Fruit fly (Drosophila melanogaster) whole organism, embryonic: ENCODE data around the gene CG32066.
A peak's percentile ranks its signal among the peaks of the same experiment; 100 is the strongest.

Experiments used
- CG10274 ChIP-seq: fragments of 200-800 bp; sonication (Bioruptor generic); optimal IDR thresholded peaks from 3 replicates; lab custom pipeline; 2017; ENCODE audit warnings: missing biosample characterization, mild to moderate bottlenecking, missing genetic modification characterization
- CG11696 ChIP-seq: fragments of 200-800 bp; sonication (Bioruptor generic); IDR thresholded peaks from 2 replicates; pipeline ENCODE4 v1.3.6; 2022; ENCODE audit warnings: missing biosample characterization, missing genetic modification characterization
- CG12236 ChIP-seq: fragments of 200-800 bp; sonication (Bioruptor generic); optimal IDR thresholded peaks from 2 replicates; lab custom pipeline; 2016; ENCODE audit warnings: missing biosample characterization, missing genetic modification characterization
- CG12391 ChIP-seq: fragments of 200-800 bp; sonication (Bioruptor generic); optimal IDR thresholded peaks from 3 replicates; lab custom pipeline; 2018; ENCODE audit warnings: missing biosample characterization, mild to moderate bottlenecking, missing genetic modification characterization, moderate library complexity
- CG15011 ChIP-seq: fragments of 200-800 bp; sonication (Bioruptor generic); optimal IDR thresholded peaks from 3 replicates; lab custom pipeline; 2018; ENCODE audit warnings: missing biosample characterization, mild to moderate bottlenecking, missing genetic modification characterization
- CG16779 ChIP-seq: fragments of 200-800 bp; sonication (Bioruptor generic); IDR thresholded peaks from 2 replicates; pipeline ENCODE4 v1.3.6; 2022; ENCODE audit warnings: missing biosample characterization, missing genetic modification characterization
- CG17829 ChIP-seq: fragments of 200-800 bp; optimal IDR thresholded peaks from 2 replicates; lab custom pipeline; 2019; ENCODE audit warnings: missing biosample characterization, mild to moderate bottlenecking, missing genetic modification characterization, moderate library complexity
- CG1832 ChIP-seq: fragments of 200-800 bp; sonication (Bioruptor generic); optimal IDR thresholded peaks from 2 replicates; lab custom pipeline; 2017; ENCODE audit warnings: missing biosample characterization, mild to moderate bottlenecking, missing genetic modification characterization, inconsistent platforms
- CG2889 ChIP-seq: fragments of 200-800 bp; sonication (Bioruptor generic); IDR thresholded peaks from 3 replicates; pipeline ENCODE4 v1.3.6; 2022; ENCODE audit warnings: missing biosample characterization, missing genetic modification characterization
- CG32772 ChIP-seq: fragments of 200-800 bp; sonication (Bioruptor generic); IDR thresholded peaks from 2 replicates; pipeline ENCODE4 v1.3.6; 2022; ENCODE audit warnings: missing biosample characterization, missing genetic modification characterization
- CG5245 ChIP-seq: fragments of 200-800 bp; sonication (Bioruptor generic); optimal IDR thresholded peaks from 3 replicates; lab custom pipeline; 2016; ENCODE audit warnings: missing biosample characterization, missing genetic modification characterization
- CG6175 ChIP-seq: fragments of 200-800 bp; sonication (Bioruptor generic); IDR thresholded peaks from 3 replicates; pipeline ENCODE4 v1.3.6; 2022; ENCODE audit warnings: missing biosample characterization, missing genetic modification characterization
- CG6854 ChIP-seq: fragments of 200-800 bp; sonication (Bioruptor generic); optimal IDR thresholded peaks from 3 replicates; lab custom pipeline; 2017; ENCODE audit warnings: missing biosample characterization, mild to moderate bottlenecking, missing genetic modification characterization
- CG7357 ChIP-seq: fragments of 200-800 bp; sonication (Bioruptor generic); IDR thresholded peaks from 3 replicates; pipeline ENCODE4 v1.3.6; 2022; ENCODE audit warnings: missing biosample characterization, missing genetic modification characterization
- CG8924 ChIP-seq: fragments of 200-800 bp; optimal IDR thresholded peaks from 3 replicates; lab custom pipeline; 2019; ENCODE audit warnings: missing biosample characterization, mild to moderate bottlenecking, missing genetic modification characterization, moderate library complexity
- CG9609 ChIP-seq: fragments of 200-800 bp; sonication (Bioruptor generic); optimal IDR thresholded peaks from 3 replicates; lab custom pipeline; 2016; ENCODE audit warnings: missing biosample characterization, missing genetic modification characterization
- CTCF ChIP-seq: fragments of 200-800 bp; sonication (Bioruptor generic); optimal IDR thresholded peaks from 2 replicates; lab custom pipeline; 2017; ENCODE audit warnings: missing biosample characterization, mild to moderate bottlenecking, missing genetic modification characterization, moderate library complexity
- Deaf1 ChIP-seq: fragments of 200-800 bp; optimal IDR thresholded peaks from 3 replicates; lab custom pipeline; 2019; ENCODE audit warnings: missing biosample characterization, mild to moderate bottlenecking, missing genetic modification characterization, moderate library complexity
- Doc3 ChIP-seq: fragments of 200-800 bp; sonication (Bioruptor generic); IDR thresholded peaks from 3 replicates; pipeline ENCODE4 v1.3.6; 2022; ENCODE audit warnings: missing biosample characterization, missing genetic modification characterization; ENCODE audit not compliant: partially characterized antibody
- Gug ChIP-seq: fragments of 200-800 bp; sonication (Bioruptor generic); IDR thresholded peaks from 4 replicates; pipeline ENCODE4 v1.3.6; 2022; ENCODE audit warnings: missing biosample characterization, missing genetic modification characterization
- HLH3B ChIP-seq: fragments of 200-800 bp; sonication (Bioruptor generic); IDR thresholded peaks from 2 replicates; pipeline ENCODE4 v1.3.6; 2022; ENCODE audit warnings: missing biosample characterization, missing genetic modification characterization
- HLH4C ChIP-seq: fragments of 200-800 bp; sonication (Bioruptor generic); IDR thresholded peaks from 3 replicates; pipeline ENCODE4 v1.3.6; 2022; ENCODE audit warnings: missing biosample characterization, missing genetic modification characterization; ENCODE audit not compliant: partially characterized antibody
- Hsf ChIP-seq: fragments of 200-800 bp; sonication (Bioruptor generic); optimal IDR thresholded peaks from 3 replicates; lab custom pipeline; 2016; ENCODE audit warnings: missing biosample characterization, missing genetic modification characterization
- Lhr ChIP-seq: fragments of 200-800 bp; sonication (Bioruptor generic); optimal IDR thresholded peaks from 3 replicates; lab custom pipeline; 2017; ENCODE audit warnings: mild to moderate bottlenecking, missing biosample characterization, missing genetic modification reagents, missing genetic modification characterization
- Stat92E ChIP-seq, 3 experiments: fragments of >200 bp in 2 of 3; fragments of 200-800 bp in 1 of 3; sonication (Bioruptor generic) in 1 of 3; optimal IDR thresholded peaks; 2 replicates each; lab custom pipeline; 2017 to 2019; ENCODE audit warnings: missing biosample characterization in 3 of 3, missing genetic modification characterization in 3 of 3, mild to moderate bottlenecking in 1 of 3, moderate library complexity in 1 of 3
- Taf1 ChIP-seq: fragments of 200-800 bp; sonication (Bioruptor generic); IDR thresholded peaks from 2 replicates; pipeline ENCODE4 v1.3.6; 2022; ENCODE audit warnings: missing biosample characterization, missing genetic modification characterization
- Xbp1 ChIP-seq: fragments of 200-800 bp; sonication (Bioruptor generic); optimal IDR thresholded peaks from 3 replicates; lab custom pipeline; 2016; ENCODE audit warnings: missing biosample characterization, mild to moderate bottlenecking, missing genetic modification characterization
- aop ChIP-seq: fragments of 200-800 bp; sonication (Bioruptor generic); IDR thresholded peaks from 2 replicates; pipeline ENCODE4 v1.3.6; 2022; ENCODE audit warnings: missing biosample characterization, missing genetic modification characterization
- ara ChIP-seq: fragments of 200-800 bp; sonication (Bioruptor generic); IDR thresholded peaks from 2 replicates; pipeline ENCODE4 v1.3.6; 2022; ENCODE audit warnings: missing biosample characterization, missing genetic modification characterization
- ase ChIP-seq: fragments of 200-800 bp; sonication (Bioruptor generic); IDR thresholded peaks from 3 replicates; pipeline ENCODE4 v1.3.6; 2022; ENCODE audit warnings: missing biosample characterization, missing genetic modification characterization
- bab2 ChIP-seq: fragments of 200-800 bp; sonication (Bioruptor generic); optimal IDR thresholded peaks from 2 replicates; lab custom pipeline; 2016; ENCODE audit warnings: missing biosample characterization, missing genetic modification characterization
- bsh ChIP-seq, 2 experiments: fragments of 200-800 bp; sonication (Bioruptor generic); optimal IDR thresholded peaks; 2 replicates each; lab custom pipeline; 2017 to 2018; ENCODE audit warnings: mild to moderate bottlenecking in 2 of 2, missing biosample characterization in 2 of 2, missing genetic modification characterization in 2 of 2, moderate library complexity in 1 of 2
- cad ChIP-seq: fragments of >200 bp; optimal IDR thresholded peaks from 2 replicates; lab custom pipeline; 2017; ENCODE audit warnings: missing biosample characterization, missing genetic modification characterization
- cas ChIP-seq: fragments of 200-800 bp; sonication (Bioruptor generic); IDR thresholded peaks from 2 replicates; pipeline ENCODE4 v1.3.6; 2022; ENCODE audit warnings: missing biosample characterization, missing genetic modification characterization
- caup ChIP-seq: fragments of 200-800 bp; sonication (Bioruptor generic); optimal IDR thresholded peaks from 3 replicates; lab custom pipeline; 2017; ENCODE audit warnings: missing biosample characterization, mild to moderate bottlenecking, missing genetic modification characterization, moderate library complexity; ENCODE audit not compliant: severe bottlenecking
- cg ChIP-seq: fragments of 200-800 bp; sonication (Bioruptor generic); optimal IDR thresholded peaks from 3 replicates; lab custom pipeline; 2019; ENCODE audit warnings: missing biosample characterization, mild to moderate bottlenecking, missing genetic modification characterization, moderate library complexity
- chinmo ChIP-seq: fragments of 200-800 bp; sonication (Bioruptor generic); IDR thresholded peaks from 4 replicates; pipeline ENCODE4 v1.3.6; 2022; ENCODE audit warnings: missing biosample characterization, missing genetic modification characterization; ENCODE audit not compliant: partially characterized antibody
- corto ChIP-seq: fragments of 200-800 bp; sonication (Bioruptor generic); optimal IDR thresholded peaks from 2 replicates; lab custom pipeline; 2016; ENCODE audit warnings: missing biosample characterization, mild to moderate bottlenecking, missing genetic modification characterization, moderate library complexity
- crol ChIP-seq: fragments of 200-800 bp; sonication (Bioruptor generic); IDR thresholded peaks from 2 replicates; pipeline ENCODE4 v1.3.6; 2022; ENCODE audit warnings: missing biosample characterization, missing genetic modification characterization
- gcm ChIP-seq: fragments of 200-800 bp; sonication (Bioruptor generic); optimal IDR thresholded peaks from 2 replicates; lab custom pipeline; 2019; ENCODE audit warnings: missing biosample characterization, mild to moderate bottlenecking, missing genetic modification characterization, moderate library complexity
- grau ChIP-seq: fragments of 200-800 bp; optimal IDR thresholded peaks from 3 replicates; lab custom pipeline; 2019; ENCODE audit warnings: missing biosample characterization, mild to moderate bottlenecking, missing genetic modification characterization, moderate library complexity
- gsb ChIP-seq: fragments of 200-800 bp; sonication (Bioruptor generic); IDR thresholded peaks from 2 replicates; pipeline ENCODE4 v1.3.6; 2022; ENCODE audit warnings: missing biosample characterization, missing genetic modification characterization
- gsb-n ChIP-seq: fragments of 200-800 bp; sonication (Bioruptor generic); optimal IDR thresholded peaks from 3 replicates; lab custom pipeline; 2018; ENCODE audit warnings: missing biosample characterization, mild to moderate bottlenecking, missing genetic modification characterization
- ken ChIP-seq: fragments of 200-800 bp; sonication (Bioruptor generic); IDR thresholded peaks from 3 replicates; pipeline ENCODE4 v1.3.6; 2022; ENCODE audit warnings: missing biosample characterization, missing genetic modification characterization
- lola ChIP-seq, 3 experiments: fragments of >200 bp in 2 of 3; fragments of 200-800 bp in 1 of 3; sonication (Bioruptor generic) in 1 of 3; optimal IDR thresholded peaks; 2 replicates each; lab custom pipeline; 2017 to 2019; ENCODE audit warnings: missing biosample characterization in 3 of 3, missing genetic modification characterization in 3 of 3, mild to moderate bottlenecking in 1 of 3, moderate library complexity in 1 of 3
- mld ChIP-seq: fragments of 200-800 bp; sonication (Bioruptor generic); IDR thresholded peaks from 3 replicates; pipeline ENCODE4 v1.3.6; 2022; ENCODE audit warnings: missing biosample characterization, missing genetic modification characterization; ENCODE audit not compliant: partially characterized antibody
- nerfin-2 ChIP-seq: fragments of 200-800 bp; sonication (Bioruptor generic); IDR thresholded peaks from 2 replicates; pipeline ENCODE4 v1.3.6; 2022; ENCODE audit warnings: missing biosample characterization, missing genetic modification characterization; ENCODE audit not compliant: partially characterized antibody
- pita ChIP-seq: fragments of 200-800 bp; sonication (Bioruptor generic); optimal IDR thresholded peaks from 2 replicates; lab custom pipeline; 2017; ENCODE audit warnings: missing biosample characterization, mild to moderate bottlenecking, missing genetic modification characterization
- scrt ChIP-seq: fragments of 200-800 bp; sonication (Bioruptor generic); optimal IDR thresholded peaks from 2 replicates; lab custom pipeline; 2018; ENCODE audit warnings: missing biosample characterization, mild to moderate bottlenecking, missing genetic modification characterization, moderate library complexity
- sens ChIP-seq: fragments of 200-800 bp; sonication (Bioruptor generic); peaks from one replicate; lab custom pipeline; 2016; ENCODE audit warnings: missing biosample characterization, missing genetic modification characterization
- tgo ChIP-seq: fragments of 200-800 bp; sonication (Bioruptor generic); IDR thresholded peaks from 3 replicates; pipeline ENCODE4 v1.3.6; 2022; ENCODE audit warnings: missing biosample characterization, missing genetic modification characterization

Gene CG32066

DNA sequence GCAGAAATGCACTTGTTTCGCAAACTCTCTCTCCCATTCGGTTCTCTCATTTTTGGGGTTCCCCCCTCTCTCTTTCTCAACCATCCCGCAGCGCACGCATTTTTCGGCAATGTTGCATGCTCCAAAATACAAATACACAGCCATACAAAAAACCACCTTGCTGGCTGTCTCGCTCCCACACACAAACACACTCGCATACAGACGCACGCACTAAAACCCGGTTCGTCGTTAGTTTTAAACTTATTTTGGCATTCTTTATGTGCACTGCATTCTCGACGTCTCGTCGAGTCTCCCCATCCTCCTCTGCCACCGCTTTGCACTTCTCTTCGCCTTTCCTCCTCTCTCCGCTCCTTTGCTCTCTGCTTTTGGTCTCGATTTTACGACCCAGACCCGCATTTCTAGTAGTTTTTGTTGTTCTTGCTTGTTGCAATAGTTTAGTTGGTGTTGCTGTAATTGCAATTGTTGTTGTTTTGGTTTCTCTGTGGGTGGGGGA is 5.7 kb upstream of the CG32066 start (continued):
- TF ChIP-seq CG32772 (GFP tag; lab: Robert Waterston, UW) (no peak), Gug (GFP tag; lab: Robert Waterston, UW) (no peak), Lhr (GFP tag; lab: Kevin White, UChicago) (no peak), gsb-n (no peak), Xbp1 (GFP tag; lab: Kevin White, UChicago) (no peak), Taf1 (GFP tag; lab: Robert Waterston, UW) (no peak), CG1832 (GFP tag; lab: Kevin White, UChicago) (peak; percentile 25), CG16779 (no peak), Stat92E (GFP tag; optimal IDR thresholded peaks at IDR 0.05; lab: Kevin White, UChicago) (no peak), CG8924 (tag; lab: Kevin White, UChicago) (no peak), bsh (GFP tag; optimal IDR thresholded peaks at IDR 0.05; lab: Kevin White, UChicago) (no peak), cg (peak; percentile 43), corto (no peak), tgo (GFP tag; lab: Robert Waterston, UW) (no peak), HLH3B (GFP tag; lab: Robert Waterston, UW) (no peak), aop (GFP tag; lab: Robert Waterston, UW) (no peak), pita (GFP tag; lab: Kevin White, UChicago) (no peak), grau (tag; lab: Kevin White, UChicago) (no peak), CG15011 (GFP tag; lab: Kevin White, UChicago) (no peak), CG17829 (tag; lab: Kevin White, UChicago) (no peak), CG6175 (GFP tag; lab: Robert Waterston, UW) (peak; percentile 37; the same call in 1 of the 3 replicates), CTCF (GFP tag; lab: Kevin White, UChicago) (no peak), cas (GFP tag; lab: Robert Waterston, UW) (no peak), CG12391 (tag; lab: Kevin White, UChicago) (no peak), ase (GFP tag; lab: Robert Waterston, UW) (no peak), Deaf1 (tag; lab: Kevin White, UChicago) (no peak), CG5245 (GFP tag; lab: Kevin White, UChicago) (peak; percentile 57), cad (GFP tag; lab: Kevin White, UChicago) (peak; percentile 15), mld (no peak), Doc3 (no peak), CG12236 (GFP tag; lab: Kevin White, UChicago) (no peak), scrt (GFP tag; lab: Kevin White, UChicago) (no peak), bab2 (GFP tag; lab: Kevin White, UChicago) (no peak), ken (GFP tag; lab: Robert Waterston, UW) (no peak), Hsf (no peak), sens (GFP tag; lab: Kevin White, UChicago) (peak; percentile 46), CG11696 (GFP tag; lab: Robert Waterston, UW) (no peak), CG10274 (GFP tag; lab: Kevin White, UChicago) (no peak), CG7357 (GFP tag; lab: Robert Waterston, UW) (no peak), gsb (no peak), lola (GFP tag; optimal IDR thresholded peaks at IDR 0.05; lab: Kevin White, UChicago) (no peak), crol (GFP tag; lab: Robert Waterston, UW) (peak; percentile 81), CG9609 (GFP tag; lab: Kevin White, UChicago) (no peak), caup (no peak), nerfin-2 (GFP tag; lab: Robert Waterston, UW) (no peak), chinmo (GFP tag; lab: Robert Waterston, UW) (0 out of 4 replicates have a peak, but pooled peaks have one; percentile 14), HLH4C (GFP tag; lab: Robert Waterston, UW) (no peak), gcm (peak; percentile 95), ara (no peak), CG2889 (GFP tag; lab: Robert Waterston, UW) (no peak), CG6854 (GFP tag; lab: Kevin White, UChicago) (no peak)
